Worm (Caenorhabditis elegans): Measurements from ENCODE around the gene srh-296.

The srh-296 gene

ce11 chrV:17828310-17828709 lies 18.2 kb downstream of the srh-296 start, which contains the start of gene srh-304:
Gene srh-304, plus strand, starts transcription at chrV:17828610.
- no peak for TF ChIP-seq flt-1 (GFP tag; IDR thresholded peaks at IDR 0.05)
- no peak for TF ChIP-seq tab-1 (GFP tag; IDR thresholded peaks at IDR 0.05)
- TF ChIP-seq ztf-23 (GFP tag; IDR thresholded peaks at IDR 0.05): no peak
- no peak for TF ChIP-seq ztf-29 (GFP tag; IDR thresholded peaks at IDR 0.05)
- TF ChIP-seq cog-1 (tag; optimal IDR thresholded peaks at IDR 0.05): no peak
- no peak for TF ChIP-seq klf-2 (GFP tag; conservative IDR thresholded peaks at IDR 0.05)
- TF ChIP-seq T22C8.4 (GFP tag; IDR thresholded peaks at IDR 0.05): no peak
- TF ChIP-seq med-1 (GFP tag; optimal IDR thresholded peaks at IDR 0.05; ENCODE audit: insufficient read depth): no peak
- no peak for TF ChIP-seq ref-1 (GFP tag; conservative IDR thresholded peaks at IDR 0.05)

- TF ChIP-seq ztf-29 (GFP tag; IDR thresholded peaks at IDR 0.05) (no peak), ref-1 (GFP tag; conservative IDR thresholded peaks at IDR 0.05) (no peak), ztf-23 (GFP tag; IDR thresholded peaks at IDR 0.05) (no peak), cog-1 (tag; optimal IDR thresholded peaks at IDR 0.05) (no peak), tab-1 (GFP tag; IDR thresholded peaks at IDR 0.05) (no peak), T22C8.4 (GFP tag; IDR thresholded peaks at IDR 0.05) (no peak), med-1 (GFP tag; optimal IDR thresholded peaks at IDR 0.05; ENCODE audit: insufficient read depth) (no peak), flt-1 (GFP tag; IDR thresholded peaks at IDR 0.05) (no peak), klf-2 (GFP tag; conservative IDR thresholded peaks at IDR 0.05) (no peak)
These were observed 21.2 kb downstream of the srh-296 start, which contains the start of gene srh-303 for ce11 chrV:17831350-17831749. Gene srh-303, plus strand, starts transcription at chrV:17831650.

- TF ChIP-seq ztf-23 (GFP tag; IDR thresholded peaks at IDR 0.05) (no peak), T22C8.4 (GFP tag; IDR thresholded peaks at IDR 0.05) (no peak), med-1 (GFP tag; optimal IDR thresholded peaks at IDR 0.05; ENCODE audit: insufficient read depth) (no peak), ztf-29 (GFP tag; IDR thresholded peaks at IDR 0.05) (no peak), tab-1 (GFP tag; IDR thresholded peaks at IDR 0.05) (no peak), klf-2 (GFP tag; conservative IDR thresholded peaks at IDR 0.05) (no peak), ref-1 (GFP tag; conservative IDR thresholded peaks at IDR 0.05) (no peak), flt-1 (GFP tag; IDR thresholded peaks at IDR 0.05) (no peak), cog-1 (tag; optimal IDR thresholded peaks at IDR 0.05) (no peak)
These were observed 34.0 kb downstream of the srh-296 start, which contains the start of gene srh-286 for ce11 chrV:17844106-17844505. Gene srh-286, minus strand, starts transcription at chrV:17844206.

- TF ChIP-seq T22C8.4 (GFP tag; IDR thresholded peaks at IDR 0.05) (no peak), tab-1 (GFP tag; IDR thresholded peaks at IDR 0.05) (no peak), ref-1 (GFP tag; conservative IDR thresholded peaks at IDR 0.05) (no peak), ztf-29 (GFP tag; IDR thresholded peaks at IDR 0.05) (no peak), cog-1 (tag; optimal IDR thresholded peaks at IDR 0.05) (no peak), med-1 (GFP tag; optimal IDR thresholded peaks at IDR 0.05; ENCODE audit: insufficient read depth) (no peak), ztf-23 (GFP tag; IDR thresholded peaks at IDR 0.05) (no peak), klf-2 (GFP tag; conservative IDR thresholded peaks at IDR 0.05) (no peak), flt-1 (GFP tag; IDR thresholded peaks at IDR 0.05) (no peak)
These were observed 35.3 kb downstream of the srh-296 start for ce11 chrV:17845370-17845967.

- TF ChIP-seq cog-1 (tag; optimal IDR thresholded peaks at IDR 0.05) (no peak), med-1 (GFP tag; optimal IDR thresholded peaks at IDR 0.05; ENCODE audit: insufficient read depth) (no peak), ztf-23 (GFP tag; IDR thresholded peaks at IDR 0.05) (no peak), ztf-29 (GFP tag; IDR thresholded peaks at IDR 0.05) (no peak), tab-1 (GFP tag; IDR thresholded peaks at IDR 0.05) (no peak), T22C8.4 (GFP tag; IDR thresholded peaks at IDR 0.05) (no peak), flt-1 (GFP tag; IDR thresholded peaks at IDR 0.05) (no peak), ref-1 (GFP tag; conservative IDR thresholded peaks at IDR 0.05) (no peak), klf-2 (GFP tag; conservative IDR thresholded peaks at IDR 0.05) (no peak)
These were observed 45.7 kb downstream of the srh-296 start, which contains the start of gene tcc-1 for ce11 chrV:17855889-17856288. Gene tcc-1, minus strand, starts transcription at chrV:17855989.

- TF ChIP-seq ztf-29 (GFP tag; IDR thresholded peaks at IDR 0.05): no peak
- no peak for TF ChIP-seq klf-2 (GFP tag; conservative IDR thresholded peaks at IDR 0.05)
- TF ChIP-seq tab-1 (GFP tag; IDR thresholded peaks at IDR 0.05): no peak
- no peak for TF ChIP-seq ref-1 (GFP tag; conservative IDR thresholded peaks at IDR 0.05)
- no peak for TF ChIP-seq cog-1 (tag; optimal IDR thresholded peaks at IDR 0.05)
- TF ChIP-seq T22C8.4 (GFP tag; IDR thresholded peaks at IDR 0.05): no peak
- no peak for TF ChIP-seq ztf-23 (GFP tag; IDR thresholded peaks at IDR 0.05)
- no peak for TF ChIP-seq flt-1 (GFP tag; IDR thresholded peaks at IDR 0.05)
- TF ChIP-seq med-1 (GFP tag; optimal IDR thresholded peaks at IDR 0.05; ENCODE audit: insufficient read depth): no peak
These were observed 47.7 kb downstream of the srh-296 start for ce11 chrV:17857901-17858300.

ce11 chrV:17859065-17859464 lies 48.9 kb downstream of the srh-296 start:
- no peak for TF ChIP-seq flt-1 (GFP tag; IDR thresholded peaks at IDR 0.05)
- TF ChIP-seq cog-1 (tag; optimal IDR thresholded peaks at IDR 0.05): no peak
- TF ChIP-seq T22C8.4 (GFP tag; IDR thresholded peaks at IDR 0.05): no peak
- TF ChIP-seq ztf-23 (GFP tag; IDR thresholded peaks at IDR 0.05): no peak
- TF ChIP-seq tab-1 (GFP tag; IDR thresholded peaks at IDR 0.05): no peak
- TF ChIP-seq ref-1 (GFP tag; conservative IDR thresholded peaks at IDR 0.05): no peak

ce11 chrV:17859519-17859918 lies 49.4 kb downstream of the srh-296 start:
- no peak for TF ChIP-seq tab-1 (GFP tag; IDR thresholded peaks at IDR 0.05)
- TF ChIP-seq flt-1 (GFP tag; IDR thresholded peaks at IDR 0.05): no peak
- no peak for TF ChIP-seq ref-1 (GFP tag; conservative IDR thresholded peaks at IDR 0.05)
- TF ChIP-seq klf-2 (GFP tag; conservative IDR thresholded peaks at IDR 0.05): no peak

Measured in whole organism, midembryonic.